Worm (Caenorhabditis elegans) whole organism, L4 larva: ENCODE results near the gene F28F9.2.

Experiments used
- ama-1 ChIP-seq: fragments of 150-350 bp; optimal IDR thresholded peaks from 2 replicates; lab custom pipeline; 2014; ENCODE audit warnings: inconsistent platforms, mixed read lengths
- ceh-82 ChIP-seq: sonication (generic microtip); optimal IDR thresholded peaks from 2 replicates; lab custom pipeline; 2017; ENCODE audit warnings: missing biosample characterization, missing genetic modification characterization
- dmd-8 ChIP-seq: fragments of 200-800 bp; sonication (Bioruptor generic); IDR thresholded peaks from 2 replicates; pipeline ENCODE4 v1.3.6; 2022; ENCODE audit warnings: missing genetic modification characterization, missing compliant biosample characterization
- dpl-1 ChIP-seq: fragments of 150-350 bp; optimal IDR thresholded peaks from 2 replicates; lab custom pipeline; 2014; ENCODE audit warnings: missing biosample characterization, missing genetic modification reagents, missing genetic modification characterization
- jun-1 ChIP-seq: fragments of 150-350 bp; optimal IDR thresholded peaks from 2 replicates; lab custom pipeline; 2014; ENCODE audit warnings: missing biosample characterization, missing genetic modification reagents, missing genetic modification characterization
- lin-13 ChIP-seq: fragments of 150-350 bp; optimal IDR thresholded peaks from 2 replicates; lab custom pipeline; 2014; ENCODE audit warnings: missing biosample characterization, missing genetic modification reagents, missing genetic modification characterization
- lin-15B ChIP-seq: fragments of 150-350 bp; sonication (generic microtip); optimal IDR thresholded peaks from 3 replicates; lab custom pipeline; 2014; ENCODE audit warnings: missing biosample characterization, missing genetic modification characterization
- nhr-237 ChIP-seq: sonication (generic microtip); optimal IDR thresholded peaks from 2 replicates; lab custom pipeline; 2017; ENCODE audit warnings: missing biosample characterization, missing genetic modification characterization
- skn-1 ChIP-seq: fragments of 150-350 bp; optimal IDR thresholded peaks from 2 replicates; lab custom pipeline; 2014; ENCODE audit warnings: missing biosample characterization, missing genetic modification characterization
- snpc-4 ChIP-seq: fragments of 150-350 bp; optimal IDR thresholded peaks from 2 replicates; lab custom pipeline; 2014; ENCODE audit warnings: missing biosample characterization, missing genetic modification characterization

DNA sequence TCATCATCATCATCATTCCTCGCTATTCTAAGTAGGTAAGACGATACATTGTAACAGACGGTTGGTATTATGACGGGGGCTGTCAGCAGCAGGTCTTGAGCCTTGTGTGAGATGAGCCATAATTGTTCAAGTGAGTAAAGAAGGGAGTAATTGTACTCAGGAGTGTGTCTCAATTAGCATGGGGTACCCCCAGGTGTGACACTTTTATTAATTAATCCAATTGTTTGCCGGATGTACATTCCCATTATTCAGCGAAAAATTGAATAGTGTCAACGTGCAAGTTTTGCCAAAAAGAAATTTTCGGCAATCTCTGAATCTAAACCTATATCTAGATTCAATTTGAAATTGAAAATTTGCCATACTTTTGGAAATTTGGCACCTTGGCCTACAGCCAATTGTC lies 9.5 kb downstream of the F28F9.2 start:
- TF ChIP-seq lin-13 (GFP tag; lab: Kevin White, UChicago) (no peak), dmd-8 (no peak), ceh-82 (tag; lab: Kevin White, UChicago) (no peak), lin-15B (tag; lab: Kevin White, UChicago) (no peak), ama-1 (lab: Kevin White, UChicago) (no peak), dpl-1 (no peak), jun-1 (tag; lab: Kevin White, UChicago) (no peak), snpc-4 (tag; lab: Kevin White, UChicago) (no peak), skn-1 (tag; lab: Kevin White, UChicago) (no peak), nhr-237 (tag; lab: Kevin White, UChicago) (no peak)
